Worm (Caenorhabditis elegans): Measurements from ENCODE around the gene Y39E4B.10.

Y39E4B.10 gene

DNA sequence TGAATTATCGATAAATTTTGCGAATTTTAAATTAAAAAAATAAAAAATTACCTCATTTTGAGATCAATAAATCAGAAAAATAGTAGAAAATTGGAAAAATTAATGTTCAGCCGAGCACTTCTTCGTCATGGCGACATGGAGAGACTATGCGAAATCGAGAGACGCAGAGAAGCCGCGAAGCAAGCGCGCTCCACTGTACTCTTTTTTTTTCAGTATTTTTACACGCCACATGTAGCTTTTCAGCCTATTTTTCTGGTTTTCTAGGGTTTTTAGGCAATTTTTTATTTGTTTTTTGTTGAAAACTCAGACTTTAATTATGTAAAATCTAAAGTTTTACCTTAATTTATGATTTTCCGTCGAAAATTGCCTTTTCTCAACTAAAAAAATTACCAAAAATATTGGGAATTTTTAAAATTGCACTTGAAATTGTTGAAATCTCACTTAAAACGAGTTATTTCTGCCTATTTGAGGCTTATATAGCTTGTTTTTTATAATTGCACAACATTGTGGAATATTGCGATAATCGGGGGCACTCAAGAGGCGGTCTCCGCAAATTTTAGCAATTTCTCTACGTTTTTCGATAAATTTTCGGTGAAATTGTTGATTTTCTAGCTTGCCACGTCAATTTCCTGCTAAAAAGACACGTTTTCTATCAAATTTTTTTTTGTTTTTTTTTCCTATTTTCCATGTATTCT, at the start of gene Y39E4B.10:
Gene Y39E4B.10 (minus strand): TSS at position 162 of the 695 bp plus-strand sequence.
- no peak for TF ChIP-seq nhr-23 (tag; optimal IDR thresholded peaks at IDR 0.05)
- TF ChIP-seq crh-2 (tag; optimal IDR thresholded peaks at IDR 0.05), result peak; percentile 8
- peak; percentile 2 to 64 for TF ChIP-seq lsy-2 (tag; optimal IDR thresholded peaks at IDR 0.05)
- no peak for TF ChIP-seq R02D3.7 (tag; optimal IDR thresholded peaks at IDR 0.05)
- TF ChIP-seq nhr-12 (tag; optimal IDR thresholded peaks at IDR 0.05), result no peak
- TF ChIP-seq ztf-11 (tag; optimal IDR thresholded peaks at IDR 0.05), result no peak
- no peak for TF ChIP-seq nhr-77 (tag; optimal IDR thresholded peaks at IDR 0.05)
- peak; percentile 10 for TF ChIP-seq F13H6.1 (tag; optimal IDR thresholded peaks at IDR 0.05)
- no peak for TF ChIP-seq ztf-1 (GFP tag; conservative IDR thresholded peaks at IDR 0.05)
- peak; percentile 33 for TF ChIP-seq gmeb-1 (tag; optimal IDR thresholded peaks at IDR 0.05)
- no peak for TF ChIP-seq blmp-1 (tag; optimal IDR thresholded peaks at IDR 0.05; ENCODE audit: insufficient read depth)
- TF ChIP-seq nhr-11 (tag; optimal IDR thresholded peaks at IDR 0.05), result no peak
- TF ChIP-seq nhr-21 (tag; optimal IDR thresholded peaks at IDR 0.05), result no peak
- TF ChIP-seq lin-11 (tag; optimal IDR thresholded peaks at IDR 0.05), result peak; percentile 9
- TF ChIP-seq elt-1 (tag; optimal IDR thresholded peaks at IDR 0.05), result no peak
- no peak for TF ChIP-seq mab-5 (tag; optimal IDR thresholded peaks at IDR 0.05)
- no peak for TF ChIP-seq skn-1 (tag; optimal IDR thresholded peaks at IDR 0.05)
- TF ChIP-seq fos-1 (tag; optimal IDR thresholded peaks at IDR 0.05), result peak; percentile 10
- TF ChIP-seq unc-55 (GFP tag; optimal IDR thresholded peaks at IDR 0.05), result peak; percentile 58
- TF ChIP-seq C34F6.9 (tag; optimal IDR thresholded peaks at IDR 0.05), result peak; percentile 69
- no peak for TF ChIP-seq peb-1 (tag; optimal IDR thresholded peaks at IDR 0.05)
- TF ChIP-seq nhr-25 (tag; optimal IDR thresholded peaks at IDR 0.05), result peak; percentile 4

DNA sequence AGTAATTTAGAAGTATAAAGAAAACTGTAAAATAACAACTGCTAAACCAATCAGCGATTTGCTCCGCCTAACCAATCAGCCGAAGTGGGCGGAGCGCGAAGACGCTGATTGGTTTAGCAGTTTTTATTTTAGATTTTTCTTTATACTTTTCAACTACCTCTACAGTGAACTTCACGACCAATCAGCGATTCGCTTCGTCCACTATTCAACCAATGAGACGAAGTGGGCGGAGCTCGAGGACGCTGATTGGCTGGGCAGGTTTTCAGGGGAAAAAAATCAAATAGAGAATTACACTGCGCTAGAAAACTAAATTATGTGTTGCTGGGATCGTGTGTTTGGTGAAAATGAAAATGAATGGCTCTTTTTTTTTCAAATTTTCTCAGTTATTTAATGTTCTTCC, 49.2 kb upstream of the Y39E4B.10 start:
- TF ChIP-seq nhr-237 (tag; optimal IDR thresholded peaks at IDR 0.05) (no peak), nhr-23 (tag; optimal IDR thresholded peaks at IDR 0.05) (no peak), nhr-77 (tag; optimal IDR thresholded peaks at IDR 0.05) (no peak), F13H6.1 (tag; optimal IDR thresholded peaks at IDR 0.05) (no peak), unc-55 (GFP tag; optimal IDR thresholded peaks at IDR 0.05) (no peak), mdl-1 (tag; optimal IDR thresholded peaks at IDR 0.05) (no peak), Y55F3AM.14 (GFP tag; optimal IDR thresholded peaks at IDR 0.05) (no peak)

- TF ChIP-seq ztf-11 (tag; optimal IDR thresholded peaks at IDR 0.05) (no peak), zag-1 (tag; optimal IDR thresholded peaks at IDR 0.05) (no peak)
These were observed 48.4 kb upstream of the Y39E4B.10 start for ce11 chrIII:13201079-13201478.

ce11 chrIII:13187773-13188172, 35.1 kb upstream of the Y39E4B.10 start:
- peak; percentile 37 for TF ChIP-seq crh-2 (tag; optimal IDR thresholded peaks at IDR 0.05)
- TF ChIP-seq gmeb-1 (tag; optimal IDR thresholded peaks at IDR 0.05), result peak; percentile 62
- TF ChIP-seq mbf-1 (tag; optimal IDR thresholded peaks at IDR 0.05), result no peak
- TF ChIP-seq nhr-21 (tag; optimal IDR thresholded peaks at IDR 0.05), result no peak
- no peak for TF ChIP-seq ZK546.5 (tag; optimal IDR thresholded peaks at IDR 0.05)
- TF ChIP-seq nhr-12 (tag; optimal IDR thresholded peaks at IDR 0.05), result no peak
- TF ChIP-seq nhr-25 (tag; optimal IDR thresholded peaks at IDR 0.05), result peak; percentile 48
- TF ChIP-seq sma-3 (GFP tag; optimal IDR thresholded peaks at IDR 0.05), result peak; percentile 77
- TF ChIP-seq F13H6.1 (tag; optimal IDR thresholded peaks at IDR 0.05), result peak; percentile 69
- peak; percentile 32 for TF ChIP-seq lin-13 (GFP tag; optimal IDR thresholded peaks at IDR 0.05)
- TF ChIP-seq elt-1 (tag; optimal IDR thresholded peaks at IDR 0.05), result no peak
- TF ChIP-seq R02D3.7 (tag; optimal IDR thresholded peaks at IDR 0.05), result no peak
- peak; percentile 59 for TF ChIP-seq nhr-6 (tag; optimal IDR thresholded peaks at IDR 0.05)
- TF ChIP-seq unc-55 (GFP tag; optimal IDR thresholded peaks at IDR 0.05), result peak; percentile 50
- TF ChIP-seq fos-1 (tag; optimal IDR thresholded peaks at IDR 0.05), result peak; percentile 12
- 0 out of 2 replicates have a peak, but pooled peaks have one; percentile 66 for TF ChIP-seq ztf-1 (GFP tag; conservative IDR thresholded peaks at IDR 0.05)
- peak; percentile 69 to 84 for TF ChIP-seq lsy-2 (tag; optimal IDR thresholded peaks at IDR 0.05)
- TF ChIP-seq C34F6.9 (tag; optimal IDR thresholded peaks at IDR 0.05), result peak; percentile 65

- peak; percentile 33 for TF ChIP-seq sma-9 (GFP tag; optimal IDR thresholded peaks at IDR 0.05)
- no peak for TF ChIP-seq sma-9 (tag; optimal IDR thresholded peaks at IDR 0.05)
- no peak for TF ChIP-seq aly-2 (tag; optimal IDR thresholded peaks at IDR 0.05)
- no peak for TF ChIP-seq snpc-4 (tag; optimal IDR thresholded peaks at IDR 0.05)
- no peak for TF ChIP-seq egl-27 (tag; optimal IDR thresholded peaks at IDR 0.05)
- no peak for TF ChIP-seq ZK546.5 (tag; optimal IDR thresholded peaks at IDR 0.05)
- no peak for TF ChIP-seq R02D3.7 (tag; optimal IDR thresholded peaks at IDR 0.05)
- peak; percentile 21 for TF ChIP-seq F13H6.1 (tag; optimal IDR thresholded peaks at IDR 0.05)
- TF ChIP-seq ceh-16 (tag; optimal IDR thresholded peaks at IDR 0.05), result no peak
- peak; percentile 42 for TF ChIP-seq fos-1 (tag; optimal IDR thresholded peaks at IDR 0.05)
These were observed 34.4 kb upstream of the Y39E4B.10 start, which contains the start of gene gly-5 for ce11 chrIII:13187090-13187489. Gene gly-5 (plus strand): TSS chrIII:13187390.
